Worm (Caenorhabditis elegans) whole organism, mixed stage, embryonic: ENCODE results near the gene K02E7.7.

Experiments
- blmp-1 ChIP-seq: fragments of 150-350 bp; optimal IDR thresholded peaks from 2 replicates; lab custom pipeline; 2014; ENCODE audit warnings: missing biosample characterization, missing genetic modification characterization
- elt-1 ChIP-seq: sonication (generic microtip); optimal IDR thresholded peaks from 2 replicates; lab custom pipeline; 2017; ENCODE audit warnings: missing genetic modification characterization, mild to moderate bottlenecking, missing compliant biosample characterization, antibody characterized with exemption, moderate library complexity, borderline replicate concordance; ENCODE audit not compliant: insufficient read depth
- lin-13 ChIP-seq: fragments of 150-350 bp; optimal IDR thresholded peaks from 2 replicates; lab custom pipeline; 2014; ENCODE audit warnings: missing biosample characterization, missing genetic modification characterization
- nhr-12 ChIP-seq: fragments of 150-350 bp; optimal IDR thresholded peaks from 2 replicates; lab custom pipeline; 2014; ENCODE audit warnings: missing biosample characterization, missing genetic modification characterization
- nhr-2 ChIP-seq: fragments of 150-350 bp; optimal IDR thresholded peaks from 2 replicates; lab custom pipeline; 2014; ENCODE audit warnings: missing biosample characterization, missing genetic modification characterization
- nhr-237 ChIP-seq: fragments of 150-350 bp; optimal IDR thresholded peaks from 2 replicates; lab custom pipeline; 2014; ENCODE audit warnings: missing biosample characterization, missing genetic modification characterization
- pha-4 ChIP-seq: fragments of 150-350 bp; optimal IDR thresholded peaks from 2 replicates; lab custom pipeline; 2018; ENCODE audit warnings: missing biosample characterization, missing genetic modification reagents, missing genetic modification characterization
- snpc-4 ChIP-seq: fragments of 150-350 bp; optimal IDR thresholded peaks from 2 replicates; lab custom pipeline; 2014; ENCODE audit warnings: missing biosample characterization, missing genetic modification characterization

DNA sequence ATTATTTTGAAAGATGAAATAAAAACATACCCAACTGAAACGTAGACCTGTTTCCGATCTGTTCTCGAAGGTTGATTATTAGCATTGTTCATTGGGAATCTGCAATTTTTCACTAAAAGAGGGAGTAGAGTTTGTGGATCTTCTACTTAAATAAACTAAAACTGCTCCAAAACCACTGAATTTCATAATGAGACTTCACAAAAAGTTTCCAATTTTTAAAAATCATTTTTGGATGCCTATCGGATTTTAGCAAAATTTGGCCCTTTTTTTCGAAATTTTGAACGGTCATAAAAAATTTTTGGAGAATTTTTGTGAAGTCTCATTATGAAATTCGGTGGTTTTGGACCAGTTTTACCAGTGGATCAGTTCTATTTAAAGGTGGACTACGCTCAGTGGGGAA lies 12.1 kb downstream of the K02E7.7 start, which contains the start of gene K02E7.10:
- TF ChIP-seq nhr-12 (tag; lab: Kevin White, UChicago), result no peak
- no peak for TF ChIP-seq lin-13 (tag; lab: Kevin White, UChicago)
- TF ChIP-seq nhr-237 (tag; lab: Kevin White, UChicago), result no peak
- no peak for TF ChIP-seq snpc-4
- no peak for TF ChIP-seq blmp-1 (tag; lab: Kevin White, UChicago)
- TF ChIP-seq nhr-2 (tag; lab: Kevin White, UChicago), result no peak
- no peak for TF ChIP-seq elt-1 (tag; lab: Kevin White, UChicago)
- TF ChIP-seq pha-4 (tag; lab: Kevin White, UChicago), result no peak
